Fruit fly (Drosophila melanogaster): ENCODE measurements around the gene ct.
A peak's percentile ranks its signal among the peaks of the same experiment; 100 is the strongest.

DNA sequence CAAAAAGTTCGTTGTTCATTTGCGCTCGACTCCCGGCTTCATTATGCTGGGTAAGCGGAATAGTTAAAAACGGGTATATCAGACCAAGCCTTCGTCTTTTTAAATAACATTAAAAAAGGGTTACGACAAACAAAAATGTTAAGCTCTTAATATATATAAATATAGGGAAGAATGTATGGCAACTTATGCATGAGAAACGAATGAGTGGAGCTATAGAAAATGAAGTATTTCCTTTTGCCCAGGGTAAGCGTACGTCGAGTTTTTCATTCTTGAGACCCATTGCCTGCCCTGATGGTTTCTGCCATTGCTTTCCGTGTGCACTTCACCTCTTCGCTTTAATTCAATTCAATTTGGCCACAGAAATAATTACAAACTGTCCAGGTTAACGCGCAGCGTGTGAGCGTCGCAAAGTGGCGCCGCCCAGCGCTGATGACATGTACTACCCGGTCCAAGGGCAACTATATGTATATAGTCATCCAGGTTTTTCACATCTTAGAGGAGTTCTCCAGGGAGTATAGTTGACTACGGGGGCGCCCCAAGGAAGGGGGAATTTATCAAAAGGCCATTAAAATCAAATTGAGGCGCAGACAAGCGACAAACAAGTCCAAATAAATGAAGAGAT is 27.0 kb upstream of the ct start:
- TF ChIP-seq Clk (GFP tag; optimal IDR thresholded peaks at IDR 0.05) (no peak), Mnt (GFP tag; optimal IDR thresholded peaks at IDR 0.05) (no peak), cic (GFP tag; optimal IDR thresholded peaks at IDR 0.05) (no peak), Hr96 (GFP tag; optimal IDR thresholded peaks at IDR 0.05) (no peak), kay (GFP tag; ENCODE audit: borderline replicate concordance) (no peak), Crg-1 (GFP tag; optimal IDR thresholded peaks at IDR 0.05) (no peak), CG1620 (GFP tag; optimal IDR thresholded peaks at IDR 0.05) (no peak), pad (GFP tag; optimal IDR thresholded peaks at IDR 0.05) (no peak), tj (GFP tag; optimal IDR thresholded peaks at IDR 0.05) (peak; percentile 5), CG7101 (tag; optimal IDR thresholded peaks at IDR 0.05) (no peak), CG14711 (tag; optimal IDR thresholded peaks at IDR 0.05) (no peak), CG7045 (GFP tag; optimal IDR thresholded peaks at IDR 0.05) (no peak), CG12768 (GFP tag; optimal IDR thresholded peaks at IDR 0.05) (no peak)

All from whole organism, adult.